Worm (Caenorhabditis elegans) whole organism, late embryonic: Measurements from ENCODE around the gene sto-2.

Source experiments
- C38D4.7 ChIP-seq: fragments of 200-800 bp; sonication (Bioruptor generic); optimal IDR thresholded peaks from 2 replicates; lab custom pipeline; 2018; ENCODE audit warnings: mild to moderate bottlenecking, missing genetic modification characterization, moderate library complexity, missing compliant biosample characterization
- F13H6.1 ChIP-seq: sonication (generic microtip); optimal IDR thresholded peaks from 2 replicates; lab custom pipeline; 2016; ENCODE audit warnings: missing genetic modification characterization, missing compliant biosample characterization
- K02D7.2 ChIP-seq: sonication (generic microtip); optimal IDR thresholded peaks from 2 replicates; lab custom pipeline; 2017; ENCODE audit warnings: mild to moderate bottlenecking, missing genetic modification characterization, missing compliant biosample characterization
- K09A11.1 ChIP-seq: sonication (generic microtip); optimal IDR thresholded peaks from 2 replicates; lab custom pipeline; 2017; ENCODE audit warnings: antibody characterized with exemption, mild to moderate bottlenecking, missing genetic modification characterization, missing compliant biosample characterization; ENCODE audit not compliant: insufficient read depth
- T23F11.4 ChIP-seq: fragments of 200-800 bp; sonication (Bioruptor generic); optimal IDR thresholded peaks from 2 replicates; lab custom pipeline; 2018; ENCODE audit warnings: mild to moderate bottlenecking, missing genetic modification characterization, missing compliant biosample characterization
- ahr-1 ChIP-seq: sonication (generic microtip); optimal IDR thresholded peaks from 2 replicates; lab custom pipeline; 2016; ENCODE audit warnings: missing genetic modification characterization, missing compliant biosample characterization
- ceh-14 ChIP-seq: sonication (generic microtip); optimal IDR thresholded peaks from 2 replicates; lab custom pipeline; 2016; ENCODE audit warnings: missing genotype, missing genetic modification characterization, missing compliant biosample characterization
- ceh-18 ChIP-seq: sonication (generic microtip); optimal IDR thresholded peaks from 2 replicates; lab custom pipeline; 2016; ENCODE audit warnings: missing genetic modification characterization, missing compliant biosample characterization
- ceh-19 ChIP-seq: fragments of 200-800 bp; sonication (Bioruptor generic); optimal IDR thresholded peaks from 2 replicates; lab custom pipeline; 2018; ENCODE audit warnings: mild to moderate bottlenecking, missing genetic modification characterization, missing compliant biosample characterization
- ceh-2 ChIP-seq: sonication (generic microtip); optimal IDR thresholded peaks from 2 replicates; lab custom pipeline; 2016; ENCODE audit warnings: missing genotype, missing genetic modification characterization, missing compliant biosample characterization
- ceh-22 ChIP-seq: sonication (generic microtip); optimal IDR thresholded peaks from 2 replicates; lab custom pipeline; 2017; ENCODE audit warnings: missing biosample characterization, missing genetic modification characterization
- ceh-24 ChIP-seq: sonication (generic microtip); optimal IDR thresholded peaks from 2 replicates; lab custom pipeline; 2016; ENCODE audit warnings: mild to moderate bottlenecking, missing genetic modification characterization, missing compliant biosample characterization
- ceh-30 ChIP-seq: fragments of 150-350 bp; optimal IDR thresholded peaks from 2 replicates; lab custom pipeline; 2014; ENCODE audit warnings: missing biosample characterization, missing genetic modification characterization
- ceh-31 ChIP-seq: sonication (generic microtip); optimal IDR thresholded peaks from 2 replicates; lab custom pipeline; 2016; ENCODE audit warnings: missing genetic modification characterization, missing compliant biosample characterization
- ceh-6 ChIP-seq: fragments of 200-800 bp; sonication (Bioruptor generic); optimal IDR thresholded peaks from 2 replicates; lab custom pipeline; 2018; ENCODE audit warnings: mild to moderate bottlenecking, missing genetic modification characterization, missing compliant biosample characterization
- ceh-9 ChIP-seq: sonication (generic microtip); optimal IDR thresholded peaks from 2 replicates; lab custom pipeline; 2016; ENCODE audit warnings: mild to moderate bottlenecking, missing genetic modification characterization, inconsistent platforms, missing compliant biosample characterization
- elt-2 ChIP-seq: sonication (generic microtip); optimal IDR thresholded peaks from 2 replicates; lab custom pipeline; 2016; ENCODE audit warnings: missing genetic modification reagents, missing genetic modification characterization, missing compliant biosample characterization
- ets-4 ChIP-seq: sonication (generic microtip); optimal IDR thresholded peaks from 2 replicates; lab custom pipeline; 2016; ENCODE audit warnings: missing genetic modification characterization, missing compliant biosample characterization
- fkh-6 ChIP-seq: sonication (generic microtip); optimal IDR thresholded peaks from 2 replicates; lab custom pipeline; 2016; ENCODE audit warnings: missing genetic modification characterization, missing compliant biosample characterization
- gmeb-2 ChIP-seq: sonication (generic microtip); optimal IDR thresholded peaks from 2 replicates; lab custom pipeline; 2016; ENCODE audit warnings: missing genetic modification characterization, inconsistent platforms, missing compliant biosample characterization
- hlh-13 ChIP-seq: fragments of 200-800 bp; sonication (Bioruptor generic); optimal IDR thresholded peaks from 2 replicates; lab custom pipeline; 2018; ENCODE audit warnings: mild to moderate bottlenecking, missing genetic modification characterization, missing compliant biosample characterization
- lim-6 ChIP-seq: sonication (generic microtip); optimal IDR thresholded peaks from 2 replicates; lab custom pipeline; 2016; ENCODE audit warnings: missing genetic modification characterization, missing compliant biosample characterization
- madf-2 ChIP-seq: sonication (generic microtip); optimal IDR thresholded peaks from 2 replicates; lab custom pipeline; 2017; ENCODE audit warnings: missing genetic modification characterization, missing compliant biosample characterization
- mec-3 ChIP-seq: sonication (generic microtip); optimal IDR thresholded peaks from 2 replicates; lab custom pipeline; 2016; ENCODE audit warnings: borderline replicate concordance, missing genetic modification characterization, missing compliant biosample characterization
- nfya-1 ChIP-seq: sonication (generic microtip); optimal IDR thresholded peaks from 2 replicates; lab custom pipeline; 2017; ENCODE audit warnings: missing genetic modification characterization, mild to moderate bottlenecking, missing compliant biosample characterization, antibody characterized with exemption, moderate library complexity
- nhr-232 ChIP-seq: sonication (generic microtip); optimal IDR thresholded peaks from 2 replicates; lab custom pipeline; 2016; ENCODE audit warnings: missing genetic modification characterization, missing compliant biosample characterization
- npax-4 ChIP-seq: sonication (generic microtip); optimal IDR thresholded peaks from 2 replicates; lab custom pipeline; 2016; ENCODE audit warnings: missing genetic modification characterization, missing compliant biosample characterization
- pag-3 ChIP-seq: sonication (generic microtip); optimal IDR thresholded peaks from 2 replicates; lab custom pipeline; 2016; ENCODE audit warnings: missing compliant biosample characterization, missing genetic modification characterization, borderline replicate concordance
- pax-1 ChIP-seq: fragments of 150-350 bp; optimal IDR thresholded peaks from 2 replicates; lab custom pipeline; 2014; ENCODE audit warnings: missing biosample characterization, missing genetic modification characterization
- pha-2 ChIP-seq: sonication (generic microtip); optimal IDR thresholded peaks from 2 replicates; lab custom pipeline; 2017; ENCODE audit warnings: mild to moderate bottlenecking, missing genetic modification characterization, missing compliant biosample characterization
- pha-4 ChIP-seq: fragments of 150-350 bp; optimal IDR thresholded peaks from 2 replicates; lab custom pipeline; 2018; ENCODE audit warnings: missing biosample characterization, missing genetic modification reagents, missing genetic modification characterization
- pqm-1 ChIP-seq: sonication (generic microtip); optimal IDR thresholded peaks from 2 replicates; lab custom pipeline; 2016; ENCODE audit warnings: missing genetic modification characterization, missing compliant biosample characterization
- pros-1 ChIP-seq: fragments of 150-350 bp; optimal IDR thresholded peaks from 2 replicates; lab custom pipeline; 2014; ENCODE audit warnings: missing biosample characterization, missing genetic modification reagents, missing genetic modification characterization
- ref-2 ChIP-seq: sonication (generic microtip); optimal IDR thresholded peaks from 2 replicates; lab custom pipeline; 2016; ENCODE audit warnings: missing genetic modification characterization, missing compliant biosample characterization
- sdc-2 ChIP-seq: sonication (generic microtip); optimal IDR thresholded peaks from 2 replicates; lab custom pipeline; 2016; ENCODE audit warnings: missing genotype, missing genetic modification characterization, missing compliant biosample characterization
- sox-2 ChIP-seq: fragments of 200-800 bp; sonication (Bioruptor generic); IDR thresholded peaks from 2 replicates; pipeline ENCODE4 v1.3.6; 2022; ENCODE audit warnings: missing genetic modification reagents, missing genetic modification characterization, missing compliant biosample characterization
- tbx-2 ChIP-seq: sonication (generic microtip); optimal IDR thresholded peaks from 2 replicates; lab custom pipeline; 2016; ENCODE audit warnings: missing genetic modification characterization, missing compliant biosample characterization
- ttx-3 ChIP-seq: sonication (generic microtip); optimal IDR thresholded peaks from 2 replicates; lab custom pipeline; 2016; ENCODE audit warnings: missing genetic modification reagents, missing genetic modification characterization, missing compliant biosample characterization
- unc-42 ChIP-seq: sonication (generic microtip); optimal IDR thresholded peaks from 2 replicates; lab custom pipeline; 2016; ENCODE audit warnings: missing genotype, missing genetic modification characterization, missing compliant biosample characterization
- unc-55 ChIP-seq: sonication (generic microtip); optimal IDR thresholded peaks from 2 replicates; lab custom pipeline; 2017; ENCODE audit warnings: missing biosample characterization, missing genetic modification reagents, missing genetic modification characterization
- ztf-16 ChIP-seq: sonication (generic microtip); optimal IDR thresholded peaks from 2 replicates; lab custom pipeline; 2017; ENCODE audit warnings: missing genetic modification characterization, missing compliant biosample characterization

sto-2 gene

DNA sequence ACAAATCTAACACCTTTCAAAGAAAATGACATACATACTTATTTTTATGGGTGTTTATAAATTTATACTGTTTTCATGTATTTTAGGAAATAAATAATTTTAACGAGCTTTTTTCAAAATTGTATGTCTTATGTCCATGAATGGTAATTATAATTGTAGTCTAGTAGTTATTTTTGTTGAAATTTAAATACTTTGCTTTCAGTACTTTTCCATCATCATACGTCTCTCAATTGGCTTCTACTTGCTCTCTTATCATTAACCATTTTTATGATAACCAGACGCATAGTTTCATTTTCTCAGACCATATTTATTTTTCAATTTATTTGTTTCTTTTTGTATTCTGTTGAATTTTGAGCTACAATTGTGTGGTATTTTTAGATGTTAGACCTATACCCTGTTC, 42.2 kb upstream of the sto-2 start, which contains the start of gene F35C8.5:
TSS of gene F35C8.5 (plus strand) at position 377 of the 400 bp plus-strand sequence.
- TF ChIP-seq ceh-9 (no peak), ceh-30 (tag; lab: Kevin White, UChicago) (no peak), ceh-18 (tag; lab: Kevin White, UChicago) (no peak), elt-2 (tag; lab: Kevin White, UChicago) (peak; percentile 5), K09A11.1 (no peak), ceh-2 (tag; lab: Kevin White, UChicago) (no peak), ceh-31 (no peak)

DNA sequence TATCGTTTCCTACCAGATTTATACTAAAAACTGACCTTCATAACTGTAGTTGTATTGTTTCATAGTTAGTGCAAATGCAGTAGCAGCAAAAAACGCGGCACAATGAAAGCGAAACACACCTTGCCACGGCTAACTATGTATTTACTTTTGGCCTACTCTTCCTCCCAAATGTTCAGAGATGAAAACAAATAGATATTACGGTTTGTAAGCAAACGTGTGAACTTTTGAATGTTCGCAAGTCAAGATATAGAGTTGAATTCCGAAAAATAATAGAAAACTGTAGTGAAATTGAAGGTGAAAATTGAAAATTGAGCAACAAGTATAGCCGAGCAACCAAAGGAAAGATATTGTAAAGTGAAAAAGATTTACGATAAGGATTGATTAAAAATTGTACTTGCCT, 41.0 kb upstream of the sto-2 start, which contains the start of gene chtl-1:
TSS of gene chtl-1 (minus strand) at position 101 of the 400 bp plus-strand sequence.
- TF ChIP-seq ceh-14: no peak

DNA sequence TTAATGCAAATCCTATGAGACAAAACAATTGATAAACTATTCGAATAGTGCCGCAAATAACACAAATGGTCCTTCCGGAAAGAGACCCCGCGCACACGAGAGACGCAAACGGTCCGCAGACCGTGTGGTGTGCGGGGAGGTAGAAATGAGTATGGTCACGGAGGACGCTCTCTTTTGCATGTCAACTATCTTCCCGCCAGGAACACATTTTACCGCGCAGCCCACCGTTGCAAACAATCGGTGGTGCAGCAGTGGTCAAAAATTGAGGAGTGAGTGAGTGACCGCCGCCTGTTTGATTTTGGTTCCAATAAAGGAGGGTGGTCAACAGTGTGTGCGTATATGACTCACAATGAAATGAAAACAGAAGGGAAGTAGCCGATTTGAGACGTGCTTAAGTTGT, 37.5 kb upstream of the sto-2 start:
- TF ChIP-seq nhr-232: no peak
- TF ChIP-seq hlh-13 (GFP tag; lab: Kevin White, UChicago): no peak
- TF ChIP-seq ceh-30 (tag; lab: Kevin White, UChicago): no peak
- TF ChIP-seq lim-6 (tag; lab: Kevin White, UChicago): no peak
- TF ChIP-seq fkh-6: no peak
- no peak for TF ChIP-seq ceh-2 (tag; lab: Kevin White, UChicago)
- no peak for TF ChIP-seq ahr-1 (tag; lab: Kevin White, UChicago)
- no peak for TF ChIP-seq nfya-1 (tag; lab: Kevin White, UChicago)
- no peak for TF ChIP-seq gmeb-2 (tag; lab: Kevin White, UChicago)
- no peak for TF ChIP-seq elt-2 (tag; lab: Kevin White, UChicago)
- no peak for TF ChIP-seq ets-4
- TF ChIP-seq npax-4 (tag; lab: Kevin White, UChicago): no peak
- no peak for TF ChIP-seq ceh-6 (GFP tag; lab: Kevin White, UChicago)
- TF ChIP-seq F13H6.1 (tag; lab: Kevin White, UChicago): no peak
- no peak for TF ChIP-seq C38D4.7 (GFP tag; lab: Kevin White, UChicago)
- peak; percentile 61 for TF ChIP-seq tbx-2 (tag; lab: Kevin White, UChicago)
- peak; percentile 56 for TF ChIP-seq sdc-2 (tag; lab: Kevin White, UChicago)
- TF ChIP-seq pros-1 (tag; lab: Kevin White, UChicago): no peak
- no peak for TF ChIP-seq mec-3 (tag; lab: Kevin White, UChicago)
- TF ChIP-seq unc-42 (tag; lab: Kevin White, UChicago): no peak
- TF ChIP-seq pha-2 (tag; lab: Kevin White, UChicago): peak; percentile 21
- TF ChIP-seq ceh-24 (tag; lab: Kevin White, UChicago): no peak
- TF ChIP-seq pax-1 (tag; lab: Kevin White, UChicago): no peak
- TF ChIP-seq sox-2 (GFP tag; lab: Robert Waterston, UW): no peak
- TF ChIP-seq ref-2 (tag; lab: Kevin White, UChicago): peak; percentile 38
- TF ChIP-seq madf-2 (tag; lab: Kevin White, UChicago): no peak
- no peak for TF ChIP-seq K02D7.2
- no peak for TF ChIP-seq T23F11.4 (GFP tag; lab: Kevin White, UChicago)

DNA sequence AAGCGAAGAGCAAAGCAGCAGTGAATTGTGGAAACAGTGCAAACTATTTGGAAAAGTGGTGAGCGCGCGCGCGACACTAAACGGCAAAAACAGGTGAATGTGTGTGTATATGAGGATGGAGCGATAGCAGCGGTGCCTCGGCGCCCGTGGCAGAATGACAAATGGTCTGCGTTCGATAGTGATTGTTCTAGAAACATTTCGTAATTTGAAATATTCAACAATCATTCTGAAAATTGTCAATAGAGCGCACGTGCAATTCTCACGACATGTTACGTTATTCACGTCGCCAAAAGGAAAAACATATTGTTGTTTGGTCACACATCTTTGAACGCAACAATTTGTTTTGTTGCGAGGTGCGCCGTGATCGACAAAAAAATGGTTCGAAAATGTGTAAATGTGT, 32.1 kb upstream of the sto-2 start:
- no peak for TF ChIP-seq ahr-1 (tag; lab: Kevin White, UChicago)
- TF ChIP-seq ceh-22: no peak
- no peak for TF ChIP-seq pag-3 (tag; lab: Kevin White, UChicago)
- no peak for TF ChIP-seq nhr-232
- no peak for TF ChIP-seq ceh-19 (GFP tag; lab: Kevin White, UChicago)
- no peak for TF ChIP-seq npax-4 (tag; lab: Kevin White, UChicago)
- no peak for TF ChIP-seq pha-4 (tag; lab: Kevin White, UChicago)
- no peak for TF ChIP-seq pax-1 (tag; lab: Kevin White, UChicago)
- TF ChIP-seq pqm-1 (tag; lab: Kevin White, UChicago): no peak
- no peak for TF ChIP-seq lim-6 (tag; lab: Kevin White, UChicago)
- no peak for TF ChIP-seq sox-2 (GFP tag; lab: Robert Waterston, UW)
- no peak for TF ChIP-seq unc-55 (GFP tag; lab: Kevin White, UChicago)
- TF ChIP-seq ztf-16 (tag; lab: Kevin White, UChicago): no peak
- TF ChIP-seq ttx-3 (tag; lab: Kevin White, UChicago): no peak
- no peak for TF ChIP-seq ets-4
- TF ChIP-seq F13H6.1 (tag; lab: Kevin White, UChicago): no peak
